Worm (Caenorhabditis elegans) whole organism, L4 larva: ENCODE data around the gene sdz-6.

Source experiments
- ZK546.5 ChIP-seq, 2 experiments: sonication (generic microtip); optimal IDR thresholded peaks; 2 replicates each; lab custom pipeline; 2017; ENCODE audit warnings: missing biosample characterization in 2 of 2, missing genetic modification characterization in 2 of 2
- ama-1 ChIP-seq: fragments of 150-350 bp; optimal IDR thresholded peaks from 2 replicates; lab custom pipeline; 2014; ENCODE audit warnings: inconsistent platforms, mixed read lengths
- daf-8 ChIP-seq: fragments of 200-800 bp; sonication (Bioruptor generic); IDR thresholded peaks from 2 replicates; pipeline ENCODE4 v1.3.6; 2022; ENCODE audit warnings: missing genetic modification characterization, missing compliant biosample characterization
- hmg-1.1 ChIP-seq: fragments of 200-800 bp; sonication (Bioruptor generic); IDR thresholded peaks from 2 replicates; pipeline ENCODE4 v1.3.6; 2022; ENCODE audit warnings: missing genetic modification reagents, missing genetic modification characterization, missing compliant biosample characterization
- lin-38 ChIP-seq: fragments of 200-800 bp; sonication (Bioruptor generic); IDR thresholded peaks from 2 replicates; pipeline ENCODE4 v1.3.6; 2022; ENCODE audit warnings: missing genetic modification reagents, missing genetic modification characterization, missing compliant biosample characterization
- lin-39 ChIP-seq: fragments of 150-350 bp; optimal IDR thresholded peaks from 2 replicates; lab custom pipeline; 2014; ENCODE audit warnings: missing biosample characterization, missing genetic modification reagents, missing genetic modification characterization
- nhr-237 ChIP-seq: sonication (generic microtip); optimal IDR thresholded peaks from 2 replicates; lab custom pipeline; 2017; ENCODE audit warnings: missing biosample characterization, missing genetic modification characterization
- pha-4 ChIP-seq, 2 experiments: fragments of 150-350 bp in 1 of 2; fragments of 200-800 bp in 1 of 2; sonication (Bioruptor generic) in 1 of 2; IDR thresholded peaks in 1 of 2; optimal IDR thresholded peaks in 1 of 2; 2 replicates each; pipeline versions ENCODE4 v1.3.6 to Lab custom; 2014 to 2022; ENCODE audit warnings: missing genetic modification characterization in 2 of 2, missing genetic modification reagents in 2 of 2, missing biosample characterization in 1 of 2, missing compliant biosample characterization in 1 of 2
- tag-97 ChIP-seq: fragments of 200-800 bp; sonication (Bioruptor generic); IDR thresholded peaks from 2 replicates; pipeline ENCODE4 v1.3.6; 2022; ENCODE audit warnings: missing genetic modification characterization, missing compliant biosample characterization
- tra-1 ChIP-seq: fragments of 200-800 bp; sonication (Bioruptor generic); IDR thresholded peaks from 2 replicates; pipeline ENCODE4 v1.3.6; 2022; ENCODE audit warnings: missing genetic modification reagents, missing genetic modification characterization, missing compliant biosample characterization
- unc-62 ChIP-seq, 3 experiments: fragments of 150-350 bp in 1 of 3; sonication (generic microtip); optimal IDR thresholded peaks in 2 of 3; peaks in 1 of 3; 1 replicate in 1 of 3; 2 replicates in 2 of 3; lab custom pipeline; 2014 to 2017; ENCODE audit warnings: missing biosample characterization in 3 of 3, missing genetic modification characterization in 3 of 3, missing genetic modification reagents in 3 of 3, missing genotype in 1 of 3
- zag-1 ChIP-seq: fragments of 150-350 bp; optimal IDR thresholded peaks from 2 replicates; lab custom pipeline; 2014; ENCODE audit warnings: missing biosample characterization, missing genetic modification characterization

ce11 chrV:19301934-19302333 lies 18.5 kb upstream of the sdz-6 start, which contains the start of gene fbxb-62:
- TF ChIP-seq tag-97 (GFP tag; lab: Robert Waterston, UW) = no peak
- TF ChIP-seq zag-1 (tag; lab: Kevin White, UChicago) = no peak
- no peak for TF ChIP-seq unc-62 (GFP tag; optimal IDR thresholded peaks at IDR 0.05 in 1 of 2; lab: Kevin White, UChicago)
- TF ChIP-seq unc-62 (tag; optimal IDR thresholded peaks at IDR 0.05; lab: Kevin White, UChicago) = no peak
- TF ChIP-seq tra-1 (GFP tag; lab: Robert Waterston, UW) = no peak
- no peak for TF ChIP-seq hmg-1.1
- TF ChIP-seq nhr-237 (tag; lab: Kevin White, UChicago) = no peak
- no peak for TF ChIP-seq pha-4 (GFP tag; IDR thresholded peaks at IDR 0.05; lab: Robert Waterston, UW)
- TF ChIP-seq pha-4 (tag; optimal IDR thresholded peaks at IDR 0.05; lab: Kevin White, UChicago) = no peak
- TF ChIP-seq lin-39 (tag; lab: Kevin White, UChicago) = no peak
- TF ChIP-seq ama-1 (lab: Kevin White, UChicago) = no peak
- no peak for TF ChIP-seq lin-38 (GFP tag; lab: Robert Waterston, UW)
- TF ChIP-seq daf-8 (GFP tag; lab: Robert Waterston, UW) = no peak
- no peak for TF ChIP-seq ZK546.5 (tag; optimal IDR thresholded peaks at IDR 0.05; lab: Kevin White, UChicago)
